Worm (Caenorhabditis elegans): ENCODE measurements around the gene math-42.

DNA sequence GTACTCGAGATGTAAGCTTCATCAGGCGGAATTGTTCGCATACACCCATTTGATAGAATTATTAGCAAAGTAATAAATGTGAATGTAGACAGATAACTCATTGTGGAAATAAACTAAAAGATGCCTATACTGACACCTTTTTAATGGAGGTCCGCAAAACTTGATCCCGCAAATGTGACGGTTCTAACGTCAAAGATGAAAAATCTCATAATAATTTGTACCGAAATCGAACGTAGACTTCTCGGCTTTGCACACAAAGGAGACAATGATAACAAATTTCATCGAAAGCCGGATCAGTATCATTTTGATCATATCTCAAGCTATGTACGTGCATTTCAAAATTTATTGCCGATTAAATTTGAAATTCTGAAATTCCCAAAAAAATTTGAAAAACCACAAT lies 8.6 kb downstream of the math-42 start, which contains the start of gene R52.4:
- TF ChIP-seq zag-1 (tag; optimal IDR thresholded peaks at IDR 0.05) (no peak), egl-27 (tag; optimal IDR thresholded peaks at IDR 0.05) (no peak), ceh-82 (tag; optimal IDR thresholded peaks at IDR 0.05) (no peak), unc-39 (tag; optimal IDR thresholded peaks at IDR 0.05) (no peak), elt-1 (tag; optimal IDR thresholded peaks at IDR 0.05) (no peak)

All from whole organism, L3 larva.